Fruit fly (Drosophila melanogaster) whole organism, embryonic: Measurements from ENCODE around the gene CG3038.

Experiments used
- B-H2 ChIP-seq: fragments of 200-800 bp; sonication (Bioruptor generic); optimal IDR thresholded peaks from 2 replicates; lab custom pipeline; 2018; ENCODE audit warnings: missing biosample characterization, mild to moderate bottlenecking, missing genetic modification characterization
- C15 ChIP-seq: fragments of 200-800 bp; sonication (Bioruptor generic); IDR thresholded peaks from 3 replicates; pipeline ENCODE4 v1.3.6; 2022; ENCODE audit warnings: missing biosample characterization, missing genetic modification characterization
- CG1024 ChIP-seq: fragments of 200-800 bp; sonication (Bioruptor generic); IDR thresholded peaks from 2 replicates; pipeline ENCODE4 v1.3.6; 2022; ENCODE audit warnings: missing biosample characterization, missing genetic modification characterization
- CG11398 ChIP-seq: fragments of 200-800 bp; sonication (Bioruptor generic); optimal IDR thresholded peaks from 2 replicates; lab custom pipeline; 2016; ENCODE audit warnings: missing biosample characterization, missing genetic modification characterization
- CG12155 ChIP-seq: fragments of 200-800 bp; sonication (Bioruptor generic); optimal IDR thresholded peaks from 3 replicates; lab custom pipeline; 2016; ENCODE audit warnings: missing biosample characterization, missing genetic modification characterization
- CG12299 ChIP-seq: fragments of 200-800 bp; sonication (Bioruptor generic); optimal IDR thresholded peaks from 2 replicates; lab custom pipeline; 2018; ENCODE audit warnings: missing biosample characterization, mild to moderate bottlenecking, missing genetic modification characterization
- CG13287 ChIP-seq: fragments of 200-800 bp; sonication (Bioruptor generic); IDR thresholded peaks from 2 replicates; pipeline ENCODE4 v1.3.6; 2022; ENCODE audit warnings: missing biosample characterization, missing genetic modification characterization; ENCODE audit not compliant: partially characterized antibody
- CG13296 ChIP-seq: fragments of 200-800 bp; sonication (Bioruptor generic); optimal IDR thresholded peaks from 3 replicates; lab custom pipeline; 2018; ENCODE audit warnings: missing biosample characterization, mild to moderate bottlenecking, missing genetic modification characterization
- CG13424 ChIP-seq: fragments of 200-800 bp; sonication (Bioruptor generic); optimal IDR thresholded peaks from 2 replicates; lab custom pipeline; 2019; ENCODE audit warnings: missing biosample characterization, mild to moderate bottlenecking, missing genetic modification characterization, moderate library complexity
- CG15514 ChIP-seq: fragments of 200-800 bp; sonication (Bioruptor generic); optimal IDR thresholded peaks from 3 replicates; lab custom pipeline; 2017; ENCODE audit warnings: missing biosample characterization, missing genetic modification characterization, mild to moderate bottlenecking, moderate library complexity, missing genetic modification reagents
- CG17359 ChIP-seq: fragments of 200-800 bp; sonication (Bioruptor generic); optimal IDR thresholded peaks from 3 replicates; lab custom pipeline; 2018; ENCODE audit warnings: missing biosample characterization, mild to moderate bottlenecking, missing genetic modification characterization, moderate library complexity
- CG17912 ChIP-seq: fragments of 200-800 bp; sonication (Bioruptor generic); optimal IDR thresholded peaks from 2 replicates; lab custom pipeline; 2018; ENCODE audit warnings: missing biosample characterization, mild to moderate bottlenecking, missing genetic modification characterization
- CG18619 ChIP-seq: fragments of 200-800 bp; sonication (Bioruptor generic); optimal IDR thresholded peaks from 3 replicates; lab custom pipeline; 2017; ENCODE audit warnings: missing biosample characterization, mild to moderate bottlenecking, missing genetic modification characterization
- CG2712 ChIP-seq: fragments of 200-800 bp; optimal IDR thresholded peaks from 3 replicates; lab custom pipeline; 2019; ENCODE audit warnings: missing biosample characterization, mild to moderate bottlenecking, missing genetic modification characterization, moderate library complexity
- CG2875 ChIP-seq: fragments of 200-800 bp; sonication (Bioruptor generic); optimal IDR thresholded peaks from 2 replicates; lab custom pipeline; 2017; ENCODE audit warnings: missing biosample characterization, mild to moderate bottlenecking, missing genetic modification characterization, missing genetic modification reagents
- CG31224 ChIP-seq: fragments of 200-800 bp; sonication (Bioruptor generic); IDR thresholded peaks from 2 replicates; pipeline ENCODE4 v1.3.6; 2022; ENCODE audit warnings: missing biosample characterization, missing genetic modification characterization
- CG31441 ChIP-seq: fragments of 200-800 bp; sonication (Bioruptor generic); IDR thresholded peaks from 2 replicates; pipeline ENCODE4 v1.3.6; 2022; ENCODE audit warnings: missing biosample characterization, missing genetic modification characterization
- CG34224 ChIP-seq: fragments of 200-800 bp; sonication (Bioruptor generic); IDR thresholded peaks from 3 replicates; pipeline ENCODE4 v1.3.6; 2022; ENCODE audit warnings: missing biosample characterization, missing genetic modification characterization; ENCODE audit not compliant: partially characterized antibody
- CG5180 ChIP-seq: fragments of 200-800 bp; sonication (Bioruptor generic); optimal IDR thresholded peaks from 3 replicates; lab custom pipeline; 2017; ENCODE audit warnings: missing biosample characterization, missing genetic modification characterization, mild to moderate bottlenecking, moderate library complexity, missing genetic modification reagents
- CG6683 ChIP-seq: fragments of 200-800 bp; sonication (Bioruptor generic); optimal IDR thresholded peaks from 2 replicates; lab custom pipeline; 2017; ENCODE audit warnings: missing biosample characterization, mild to moderate bottlenecking, missing genetic modification characterization, missing genetic modification reagents
- CG6689 ChIP-seq: fragments of 200-800 bp; sonication (Bioruptor generic); IDR thresholded peaks from 2 replicates; pipeline ENCODE4 v1.3.6; 2022; ENCODE audit warnings: missing biosample characterization, missing genetic modification characterization
- CG7357 ChIP-seq: fragments of 200-800 bp; sonication (Bioruptor generic); IDR thresholded peaks from 3 replicates; pipeline ENCODE4 v1.3.6; 2022; ENCODE audit warnings: missing biosample characterization, missing genetic modification characterization
- Dp ChIP-seq: fragments of 200-800 bp; sonication (Bioruptor generic); optimal IDR thresholded peaks from 2 replicates; lab custom pipeline; 2018; ENCODE audit warnings: missing biosample characterization, mild to moderate bottlenecking, missing genetic modification characterization, moderate library complexity
- E2f1 ChIP-seq: fragments of 200-800 bp; sonication (Bioruptor generic); IDR thresholded peaks from 2 replicates; pipeline ENCODE4 v1.3.6; 2022; ENCODE audit warnings: missing biosample characterization, missing genetic modification characterization
- Gug ChIP-seq: fragments of 200-800 bp; sonication (Bioruptor generic); IDR thresholded peaks from 4 replicates; pipeline ENCODE4 v1.3.6; 2022; ENCODE audit warnings: missing biosample characterization, missing genetic modification characterization
- Hey ChIP-seq: fragments of 200-800 bp; sonication (Bioruptor generic); optimal IDR thresholded peaks from 3 replicates; lab custom pipeline; 2018; ENCODE audit warnings: missing biosample characterization, mild to moderate bottlenecking, missing genetic modification characterization
- Lhr ChIP-seq: fragments of 200-800 bp; sonication (Bioruptor generic); optimal IDR thresholded peaks from 3 replicates; lab custom pipeline; 2017; ENCODE audit warnings: mild to moderate bottlenecking, missing biosample characterization, missing genetic modification reagents, missing genetic modification characterization
- Poxn ChIP-seq: fragments of 200-800 bp; sonication (Bioruptor generic); IDR thresholded peaks from 2 replicates; pipeline ENCODE4 v1.3.6; 2022; ENCODE audit warnings: missing biosample characterization, missing genetic modification characterization
- Rfx ChIP-seq: fragments of 200-800 bp; sonication (Bioruptor generic); IDR thresholded peaks from 2 replicates; pipeline ENCODE4 v1.3.6; 2022; ENCODE audit warnings: missing biosample characterization, missing genetic modification characterization
- Sry-δ ChIP-seq: fragments of 200-800 bp; sonication (Bioruptor generic); optimal IDR thresholded peaks from 2 replicates; lab custom pipeline; 2016; ENCODE audit warnings: missing biosample characterization, missing genetic modification characterization
- bigmax ChIP-seq: fragments of 200-800 bp; sonication (Bioruptor generic); optimal IDR thresholded peaks from 2 replicates; lab custom pipeline; 2018; ENCODE audit warnings: missing biosample characterization, mild to moderate bottlenecking, missing genetic modification characterization
- cato ChIP-seq: fragments of 200-800 bp; sonication (Bioruptor generic); optimal IDR thresholded peaks from 2 replicates; lab custom pipeline; 2016; ENCODE audit warnings: missing biosample characterization, missing genetic modification characterization, borderline replicate concordance
- cg ChIP-seq: fragments of 200-800 bp; sonication (Bioruptor generic); optimal IDR thresholded peaks from 3 replicates; lab custom pipeline; 2019; ENCODE audit warnings: missing biosample characterization, mild to moderate bottlenecking, missing genetic modification characterization, moderate library complexity
- crol ChIP-seq: fragments of 200-800 bp; sonication (Bioruptor generic); IDR thresholded peaks from 2 replicates; pipeline ENCODE4 v1.3.6; 2022; ENCODE audit warnings: missing biosample characterization, missing genetic modification characterization
- cwo ChIP-seq: fragments of 200-800 bp; sonication (Bioruptor generic); optimal IDR thresholded peaks from 3 replicates; lab custom pipeline; 2017; ENCODE audit warnings: missing biosample characterization, missing genetic modification characterization, mild to moderate bottlenecking, moderate library complexity, missing genetic modification reagents
- grau ChIP-seq: fragments of 200-800 bp; optimal IDR thresholded peaks from 3 replicates; lab custom pipeline; 2019; ENCODE audit warnings: missing biosample characterization, mild to moderate bottlenecking, missing genetic modification characterization, moderate library complexity
- hkb ChIP-seq, 2 experiments: fragments of 200-800 bp in 1 of 2; fragments of >200 bp in 1 of 2; sonication (Bioruptor generic) in 1 of 2; IDR thresholded peaks in 1 of 2; optimal IDR thresholded peaks in 1 of 2; 2 replicates each; pipeline versions ENCODE4 v1.3.6 to Lab custom; 2017 to 2022; ENCODE audit warnings: missing biosample characterization in 1 of 2, missing genetic modification characterization in 1 of 2
- lbe ChIP-seq: fragments of 200-800 bp; sonication (Bioruptor generic); optimal IDR thresholded peaks from 2 replicates; lab custom pipeline; 2016; ENCODE audit warnings: missing biosample characterization, mild to moderate bottlenecking, missing genetic modification characterization
- odd ChIP-seq: fragments of 200-800 bp; sonication (Bioruptor generic); optimal IDR thresholded peaks from 2 replicates; lab custom pipeline; 2017; ENCODE audit warnings: missing biosample characterization, mild to moderate bottlenecking, missing genetic modification characterization
- org-1 ChIP-seq: fragments of 200-800 bp; sonication (Bioruptor generic); optimal IDR thresholded peaks from 2 replicates; lab custom pipeline; 2017; ENCODE audit warnings: missing biosample characterization, missing genetic modification characterization
- repo ChIP-seq: fragments of 200-800 bp; sonication (Bioruptor generic); optimal IDR thresholded peaks from 2 replicates; lab custom pipeline; 2016; ENCODE audit warnings: missing biosample characterization, missing genetic modification characterization
- row ChIP-seq: fragments of 200-800 bp; sonication (Bioruptor generic); IDR thresholded peaks from 3 replicates; pipeline ENCODE4 v1.3.6; 2022; ENCODE audit warnings: missing biosample characterization, missing genetic modification characterization
- shn ChIP-seq: fragments of 200-800 bp; sonication (Bioruptor generic); optimal IDR thresholded peaks from 3 replicates; lab custom pipeline; 2016; ENCODE audit warnings: missing biosample characterization, missing genetic modification characterization
- tgo ChIP-seq: fragments of 200-800 bp; sonication (Bioruptor generic); IDR thresholded peaks from 3 replicates; pipeline ENCODE4 v1.3.6; 2022; ENCODE audit warnings: missing biosample characterization, missing genetic modification characterization
- tll ChIP-seq, 2 experiments: fragments of 200-800 bp in 1 of 2; fragments of >200 bp in 1 of 2; sonication (Bioruptor generic) in 1 of 2; optimal IDR thresholded peaks; 2 replicates each; lab custom pipeline; 2017 to 2019; ENCODE audit warnings: missing biosample characterization in 2 of 2, missing genetic modification characterization in 2 of 2, mild to moderate bottlenecking in 1 of 2, moderate library complexity in 1 of 2
- trem ChIP-seq: fragments of 200-800 bp; optimal IDR thresholded peaks from 3 replicates; lab custom pipeline; 2019; ENCODE audit warnings: missing biosample characterization, mild to moderate bottlenecking, missing genetic modification characterization, moderate library complexity
- twi ChIP-seq: fragments of 200-800 bp; optimal IDR thresholded peaks from 2 replicates; lab custom pipeline; 2019; ENCODE audit warnings: missing biosample characterization, mild to moderate bottlenecking, missing genetic modification characterization, moderate library complexity
- vfl ChIP-seq: fragments of 200-800 bp; sonication (Bioruptor generic); optimal IDR thresholded peaks from 2 replicates; lab custom pipeline; 2016; ENCODE audit warnings: missing biosample characterization, missing genetic modification characterization
- wdn ChIP-seq: fragments of 200-800 bp; sonication (Bioruptor generic); IDR thresholded peaks from 2 replicates; pipeline ENCODE4 v1.3.6; 2022; ENCODE audit warnings: missing biosample characterization, missing genetic modification characterization
- wek ChIP-seq: fragments of 200-800 bp; sonication (Bioruptor generic); optimal IDR thresholded peaks from 3 replicates; lab custom pipeline; 2018; ENCODE audit warnings: missing biosample characterization, mild to moderate bottlenecking, missing genetic modification characterization, moderate library complexity
- yki ChIP-seq: fragments of >200 bp; optimal IDR thresholded peaks from 3 replicates; lab custom pipeline; 2018

CG3038 gene

DNA sequence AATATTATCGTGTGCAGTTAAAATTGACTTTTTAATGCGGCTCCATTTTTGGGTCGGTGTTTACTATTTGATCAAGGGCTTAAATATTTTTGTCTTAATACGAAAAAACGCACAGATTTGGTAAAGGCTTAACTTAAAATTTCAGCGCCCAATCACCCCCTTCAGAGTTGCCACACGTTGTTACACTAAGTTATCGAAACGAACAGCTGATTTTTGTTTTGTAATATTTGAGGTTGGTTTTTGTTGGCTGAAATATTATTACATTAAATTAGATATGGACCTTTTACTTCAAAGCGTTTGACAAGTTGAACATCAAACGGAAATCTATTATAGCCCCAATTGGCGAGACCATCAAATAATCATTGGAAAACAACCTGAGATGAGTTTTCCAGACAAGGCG, 9.0 kb upstream of the CG3038 start, which contains the start of gene CG42376 (continued):
- TF ChIP-seq Gug (no peak), CG5180 (no peak), cato (GFP tag; lab: Kevin White, UChicago) (no peak), Dp (peak; percentile 67), trem (no peak), hkb (optimal IDR thresholded peaks at IDR 0.05; lab: Kevin White, UChicago) (no peak), hkb (GFP tag; IDR thresholded peaks at IDR 0.05; lab: Robert Waterston, UW) (no peak), CG11398 (GFP tag; lab: Kevin White, UChicago) (no peak), Poxn (no peak), C15 (no peak), Sry-δ (GFP tag; lab: Kevin White, UChicago) (peak; percentile 39), CG13287 (peak; percentile 25; the same call in 1 of the 2 replicates), CG12299 (tag; lab: Kevin White, UChicago) (no peak), org-1 (GFP tag; lab: Kevin White, UChicago) (no peak), CG6689 (GFP tag; lab: Robert Waterston, UW) (no peak), crol (no peak), vfl (no peak), CG34224 (peak; percentile 23; the same call in 1 of the 3 replicates), shn (GFP tag; lab: Kevin White, UChicago) (no peak), CG31224 (GFP tag; lab: Robert Waterston, UW) (no peak), CG31441 (GFP tag; lab: Robert Waterston, UW) (no peak), CG1024 (GFP tag; lab: Robert Waterston, UW) (no peak), repo (GFP tag; lab: Kevin White, UChicago) (no peak), CG7357 (GFP tag; lab: Robert Waterston, UW) (no peak), CG18619 (GFP tag; lab: Kevin White, UChicago) (no peak), cwo (GFP tag; lab: Kevin White, UChicago) (no peak), odd (no peak), CG2712 (tag; lab: Kevin White, UChicago) (no peak), CG15514 (GFP tag; lab: Kevin White, UChicago) (no peak), tll (GFP tag; optimal IDR thresholded peaks at IDR 0.05; lab: Kevin White, UChicago) (no peak), row (GFP tag; lab: Robert Waterston, UW) (no peak), Hey (no peak), yki (lab: Kevin White, UChicago) (no peak), bigmax (GFP tag; lab: Kevin White, UChicago) (peak; percentile 93), CG17359 (no peak), CG12155 (no peak), CG13424 (no peak), CG13296 (no peak), Rfx (GFP tag; lab: Robert Waterston, UW) (0 out of 2 replicates have a peak, but pooled peaks have one; percentile 5), E2f1 (GFP tag; lab: Robert Waterston, UW) (no peak), CG2875 (GFP tag; lab: Kevin White, UChicago) (no peak), CG17912 (no peak), cg (GFP tag; lab: Kevin White, UChicago) (no peak), grau (tag; lab: Kevin White, UChicago) (no peak), twi (tag; lab: Kevin White, UChicago) (no peak), tgo (GFP tag; lab: Robert Waterston, UW) (no peak), CG6683 (GFP tag; lab: Kevin White, UChicago) (no peak), Lhr (GFP tag; lab: Kevin White, UChicago) (no peak), B-H2 (GFP tag; lab: Kevin White, UChicago) (no peak), wdn (GFP tag; lab: Robert Waterston, UW) (no peak), lbe (GFP tag; lab: Kevin White, UChicago) (no peak), wek (GFP tag; lab: Kevin White, UChicago) (no peak)
